Worm (Caenorhabditis elegans) whole organism, late embryonic: ENCODE results near the gene ttbk-8.2.

ENCODE experiments used
- F13H6.1 ChIP-seq: sonication (generic microtip); optimal IDR thresholded peaks from 2 replicates; lab custom pipeline; 2016; ENCODE audit warnings: missing genetic modification characterization, missing compliant biosample characterization
- T23F11.4 ChIP-seq: fragments of 200-800 bp; sonication (Bioruptor generic); optimal IDR thresholded peaks from 2 replicates; lab custom pipeline; 2018; ENCODE audit warnings: mild to moderate bottlenecking, missing genetic modification characterization, missing compliant biosample characterization
- ama-1 ChIP-seq: fragments of 150-350 bp; optimal IDR thresholded peaks from 2 replicates; lab custom pipeline; 2014
- ceh-14 ChIP-seq: sonication (generic microtip); optimal IDR thresholded peaks from 2 replicates; lab custom pipeline; 2016; ENCODE audit warnings: missing genotype, missing genetic modification characterization, missing compliant biosample characterization
- ceh-18 ChIP-seq: sonication (generic microtip); optimal IDR thresholded peaks from 2 replicates; lab custom pipeline; 2016; ENCODE audit warnings: missing genetic modification characterization, missing compliant biosample characterization
- ceh-22 ChIP-seq: sonication (generic microtip); optimal IDR thresholded peaks from 2 replicates; lab custom pipeline; 2017; ENCODE audit warnings: missing biosample characterization, missing genetic modification characterization
- ceh-45 ChIP-seq: fragments of 200-800 bp; sonication (Bioruptor generic); IDR thresholded peaks from 2 replicates; pipeline ENCODE4 v1.3.6; 2022; ENCODE audit warnings: missing genetic modification reagents, missing genetic modification characterization, missing compliant biosample characterization
- ceh-48 ChIP-seq: sonication (generic microtip); optimal IDR thresholded peaks from 2 replicates; lab custom pipeline; 2016; ENCODE audit warnings: missing genetic modification characterization, inconsistent platforms, missing compliant biosample characterization
- dmd-4 ChIP-seq: sonication (generic microtip); optimal IDR thresholded peaks from 2 replicates; lab custom pipeline; 2016; ENCODE audit warnings: borderline replicate concordance, missing genetic modification characterization, missing compliant biosample characterization
- elt-2 ChIP-seq: sonication (generic microtip); optimal IDR thresholded peaks from 2 replicates; lab custom pipeline; 2016; ENCODE audit warnings: missing genetic modification reagents, missing genetic modification characterization, missing compliant biosample characterization
- elt-4 ChIP-seq: sonication (generic microtip); optimal IDR thresholded peaks from 2 replicates; lab custom pipeline; 2016; ENCODE audit warnings: missing genetic modification characterization, missing compliant biosample characterization
- ets-4 ChIP-seq: sonication (generic microtip); optimal IDR thresholded peaks from 2 replicates; lab custom pipeline; 2016; ENCODE audit warnings: missing genetic modification characterization, missing compliant biosample characterization
- eyg-1 ChIP-seq: sonication (generic microtip); optimal IDR thresholded peaks from 2 replicates; lab custom pipeline; 2016; ENCODE audit warnings: missing genotype, missing genetic modification characterization, missing compliant biosample characterization
- fkh-10 ChIP-seq: fragments of 150-350 bp; optimal IDR thresholded peaks from 2 replicates; lab custom pipeline; 2014; ENCODE audit warnings: missing biosample characterization, missing genetic modification reagents, missing genetic modification characterization
- fkh-6 ChIP-seq: sonication (generic microtip); optimal IDR thresholded peaks from 2 replicates; lab custom pipeline; 2016; ENCODE audit warnings: missing genetic modification characterization, missing compliant biosample characterization
- gmeb-2 ChIP-seq: sonication (generic microtip); optimal IDR thresholded peaks from 2 replicates; lab custom pipeline; 2016; ENCODE audit warnings: missing genetic modification characterization, inconsistent platforms, missing compliant biosample characterization
- hlh-13 ChIP-seq: fragments of 200-800 bp; sonication (Bioruptor generic); optimal IDR thresholded peaks from 2 replicates; lab custom pipeline; 2018; ENCODE audit warnings: mild to moderate bottlenecking, missing genetic modification characterization, missing compliant biosample characterization
- hlh-30 ChIP-seq: sonication (generic microtip); optimal IDR thresholded peaks from 2 replicates; lab custom pipeline; 2017; ENCODE audit warnings: antibody characterized with exemption, missing genetic modification characterization, missing compliant biosample characterization; ENCODE audit not compliant: insufficient read depth
- hlh-6 ChIP-seq: sonication (generic microtip); optimal IDR thresholded peaks from 2 replicates; lab custom pipeline; 2016; ENCODE audit warnings: missing genotype, missing genetic modification characterization, missing compliant biosample characterization
- hlh-8 ChIP-seq: sonication (generic microtip); optimal IDR thresholded peaks from 2 replicates; lab custom pipeline; 2016; ENCODE audit warnings: missing genotype, missing genetic modification characterization, missing compliant biosample characterization
- lim-6 ChIP-seq: sonication (generic microtip); optimal IDR thresholded peaks from 2 replicates; lab custom pipeline; 2016; ENCODE audit warnings: missing genetic modification characterization, missing compliant biosample characterization
- mec-3 ChIP-seq: sonication (generic microtip); optimal IDR thresholded peaks from 2 replicates; lab custom pipeline; 2016; ENCODE audit warnings: borderline replicate concordance, missing genetic modification characterization, missing compliant biosample characterization
- nfya-1 ChIP-seq: sonication (generic microtip); optimal IDR thresholded peaks from 2 replicates; lab custom pipeline; 2017; ENCODE audit warnings: missing genetic modification characterization, mild to moderate bottlenecking, missing compliant biosample characterization, antibody characterized with exemption, moderate library complexity
- nhr-11 ChIP-seq: fragments of 150-350 bp; optimal IDR thresholded peaks from 2 replicates; lab custom pipeline; 2014; ENCODE audit warnings: missing biosample characterization, missing genetic modification characterization
- pat-9 ChIP-seq: fragments of 200-800 bp; sonication (Bioruptor generic); optimal IDR thresholded peaks from 2 replicates; lab custom pipeline; 2018; ENCODE audit warnings: mild to moderate bottlenecking, missing genetic modification characterization, moderate library complexity, missing compliant biosample characterization
- pha-2 ChIP-seq: sonication (generic microtip); optimal IDR thresholded peaks from 2 replicates; lab custom pipeline; 2017; ENCODE audit warnings: mild to moderate bottlenecking, missing genetic modification characterization, missing compliant biosample characterization
- ref-2 ChIP-seq: sonication (generic microtip); optimal IDR thresholded peaks from 2 replicates; lab custom pipeline; 2016; ENCODE audit warnings: missing genetic modification characterization, missing compliant biosample characterization
- sox-2 ChIP-seq: fragments of 200-800 bp; sonication (Bioruptor generic); IDR thresholded peaks from 2 replicates; pipeline ENCODE4 v1.3.6; 2022; ENCODE audit warnings: missing genetic modification reagents, missing genetic modification characterization, missing compliant biosample characterization
- tbx-2 ChIP-seq: sonication (generic microtip); optimal IDR thresholded peaks from 2 replicates; lab custom pipeline; 2016; ENCODE audit warnings: missing genetic modification characterization, missing compliant biosample characterization
- ttx-3 ChIP-seq: sonication (generic microtip); optimal IDR thresholded peaks from 2 replicates; lab custom pipeline; 2016; ENCODE audit warnings: missing genetic modification reagents, missing genetic modification characterization, missing compliant biosample characterization
- unc-42 ChIP-seq: sonication (generic microtip); optimal IDR thresholded peaks from 2 replicates; lab custom pipeline; 2016; ENCODE audit warnings: missing genotype, missing genetic modification characterization, missing compliant biosample characterization
- unc-86 ChIP-seq: sonication (generic microtip); optimal IDR thresholded peaks from 2 replicates; lab custom pipeline; 2016; ENCODE audit warnings: missing genetic modification characterization, missing compliant biosample characterization
- ztf-16 ChIP-seq: sonication (generic microtip); optimal IDR thresholded peaks from 2 replicates; lab custom pipeline; 2017; ENCODE audit warnings: missing genetic modification characterization, missing compliant biosample characterization

ttbk-8.2 gene

ce11 chrIV:5586320-5586720 lies 45.4 kb upstream of the ttbk-8.2 start:
- TF ChIP-seq hlh-13 (GFP tag; lab: Kevin White, UChicago) (no peak), elt-2 (tag; lab: Kevin White, UChicago) (peak; percentile 4)

ce11 chrIV:5587964-5588860 lies 43.5 kb upstream of the ttbk-8.2 start:
- TF ChIP-seq hlh-30 (tag; lab: Kevin White, UChicago) (peak; percentile 32), eyg-1 (tag; lab: Kevin White, UChicago) (no peak), mec-3 (no peak)

- TF ChIP-seq ztf-16 (tag; lab: Kevin White, UChicago) (no peak), nhr-11 (tag; lab: Kevin White, UChicago) (no peak), ttx-3 (tag; lab: Kevin White, UChicago) (no peak), sox-2 (no peak), ref-2 (tag; lab: Kevin White, UChicago) (no peak), gmeb-2 (tag; lab: Kevin White, UChicago) (no peak), fkh-10 (GFP tag; lab: Kevin White, UChicago) (no peak), unc-86 (no peak), ceh-22 (tag; lab: Kevin White, UChicago) (no peak), ama-1 (lab: Kevin White, UChicago) (no peak), unc-42 (tag; lab: Kevin White, UChicago) (no peak), tbx-2 (no peak), fkh-6 (tag; lab: Kevin White, UChicago) (no peak), elt-4 (tag; lab: Kevin White, UChicago) (no peak), lim-6 (tag; lab: Kevin White, UChicago) (no peak), hlh-6 (no peak)
These were observed 41.6 kb upstream of the ttbk-8.2 start for ce11 chrIV:5590120-5590519.

ce11 chrIV:5591134-5591533 lies 40.6 kb upstream of the ttbk-8.2 start:
- TF ChIP-seq hlh-30 (tag; lab: Kevin White, UChicago) = peak; percentile 56
- TF ChIP-seq pha-2 (tag; lab: Kevin White, UChicago) = no peak
- peak; percentile 57 for TF ChIP-seq ceh-18 (tag; lab: Kevin White, UChicago)
- no peak for TF ChIP-seq pat-9 (tag; lab: Kevin White, UChicago)

ce11 chrIV:5592956-5593355 lies 38.8 kb upstream of the ttbk-8.2 start:
- TF ChIP-seq F13H6.1 (tag; lab: Kevin White, UChicago) (no peak), ztf-16 (tag; lab: Kevin White, UChicago) (no peak), dmd-4 (no peak), T23F11.4 (GFP tag; lab: Kevin White, UChicago) (no peak), hlh-13 (GFP tag; lab: Kevin White, UChicago) (no peak), nfya-1 (no peak), ceh-45 (GFP tag; lab: Robert Waterston, UW) (no peak), unc-42 (tag; lab: Kevin White, UChicago) (no peak), ceh-48 (tag; lab: Kevin White, UChicago) (no peak), ets-4 (tag; lab: Kevin White, UChicago) (no peak), ceh-14 (tag; lab: Kevin White, UChicago) (no peak), hlh-8 (tag; lab: Kevin White, UChicago) (no peak), mec-3 (no peak)
